Fruit fly (Drosophila melanogaster) whole organism, prepupa: Measurements from ENCODE around the gene skd.
A peak's percentile ranks its signal among the peaks of the same experiment; 100 is the strongest.

Source experiments
- Blimp-1 ChIP-seq: fragments of 200-800 bp; sonication (Bioruptor generic); optimal IDR thresholded peaks from 3 replicates; lab custom pipeline; 2017; ENCODE audit warnings: missing biosample characterization, missing genetic modification characterization, mild to moderate bottlenecking, moderate library complexity, missing genetic modification reagents
- CG11762 ChIP-seq: fragments of 200-800 bp; sonication (Bioruptor generic); optimal IDR thresholded peaks from 3 replicates; lab custom pipeline; 2016; ENCODE audit warnings: missing biosample characterization, missing genetic modification characterization; ENCODE audit not compliant: insufficient read depth
- CG8119 ChIP-seq: fragments of 200-800 bp; sonication (Bioruptor generic); IDR thresholded peaks from 3 replicates; pipeline ENCODE4 v1.3.6; 2022; ENCODE audit warnings: missing biosample characterization, missing genetic modification characterization
- CG9139 ChIP-seq: fragments of 200-800 bp; sonication (Bioruptor generic); optimal IDR thresholded peaks from 3 replicates; lab custom pipeline; 2017; ENCODE audit warnings: missing biosample characterization, mild to moderate bottlenecking, missing genetic modification characterization
- Smox ChIP-seq: fragments of 200-800 bp; sonication (Bioruptor generic); optimal IDR thresholded peaks from 3 replicates; lab custom pipeline; 2016; ENCODE audit warnings: missing biosample characterization, missing genetic modification characterization
- fkh ChIP-seq: fragments of 200-800 bp; sonication (Bioruptor generic); optimal IDR thresholded peaks from 3 replicates; lab custom pipeline; 2017; ENCODE audit warnings: missing biosample characterization, mild to moderate bottlenecking, missing genetic modification characterization, moderate library complexity
- lz ChIP-seq: fragments of 200-800 bp; sonication (Bioruptor generic); optimal IDR thresholded peaks from 3 replicates; lab custom pipeline; 2016; ENCODE audit warnings: missing biosample characterization, missing genetic modification characterization

dm6 chr3L:20952121-20952487, 75.1 kb downstream of the skd start:
- TF ChIP-seq lz (peak; percentile 29), Smox (GFP tag; lab: Kevin White, UChicago) (peak; percentile 55), Blimp-1 (GFP tag; lab: Kevin White, UChicago) (no peak), CG11762 (peak; percentile 33), CG9139 (GFP tag; lab: Kevin White, UChicago) (peak; percentile 28), fkh (GFP tag; lab: Kevin White, UChicago) (no peak), CG8119 (peak; percentile 57)
